Fruit fly (Drosophila melanogaster) Kc167 (cell line): Measurements from ENCODE around the gene CG1529.

Experiments
- Sin3A ChIP-seq: fragments of >200 bp; optimal IDR thresholded peaks from 2 replicates; lab custom pipeline; 2018; ENCODE audit warnings: missing external identifiers
- insv ChIP-seq: fragments of >200 bp; optimal IDR thresholded peaks from 3 replicates; lab custom pipeline; 2018; ENCODE audit warnings: missing external identifiers
- psq ChIP-seq: fragments of >200 bp; optimal IDR thresholded peaks from 2 replicates; lab custom pipeline; 2017; ENCODE audit warnings: missing external identifiers

DNA sequence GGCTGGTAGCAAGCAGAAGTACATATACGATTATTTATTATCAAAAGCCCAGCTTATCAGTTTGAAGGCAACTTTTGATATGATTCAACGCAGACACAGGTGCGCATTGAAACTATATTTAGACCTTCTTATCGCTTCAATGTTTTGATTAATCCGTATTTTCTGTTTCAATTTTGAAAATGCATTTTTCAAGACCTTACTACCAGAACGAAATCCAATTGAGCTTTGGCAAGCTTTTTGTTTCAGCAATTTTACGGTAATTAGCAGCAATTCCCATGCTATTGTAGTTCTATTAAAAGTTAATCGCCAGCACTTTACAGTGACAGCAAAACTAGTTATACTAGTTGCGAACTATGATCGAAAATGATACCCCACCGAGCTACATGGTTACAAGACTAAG, 10.1 kb upstream of the CG1529 start, which contains the start of gene Mgstl:
- TF ChIP-seq insv (lab: Kevin White, UChicago) (no peak), Sin3A (lab: Kevin White, UChicago) (no peak), psq (lab: Kevin White, UChicago) (no peak)
